Worm (Caenorhabditis elegans) whole organism, late embryonic: Measurements from ENCODE around the gene F54H5.3.

Experiments
- ama-1 ChIP-seq: fragments of 150-350 bp; optimal IDR thresholded peaks from 2 replicates; lab custom pipeline; 2014
- ceh-6 ChIP-seq: fragments of 200-800 bp; sonication (Bioruptor generic); optimal IDR thresholded peaks from 2 replicates; lab custom pipeline; 2018; ENCODE audit warnings: mild to moderate bottlenecking, missing genetic modification characterization, missing compliant biosample characterization
- eyg-1 ChIP-seq: sonication (generic microtip); optimal IDR thresholded peaks from 2 replicates; lab custom pipeline; 2016; ENCODE audit warnings: missing genotype, missing genetic modification characterization, missing compliant biosample characterization
- fkh-10 ChIP-seq: fragments of 150-350 bp; optimal IDR thresholded peaks from 2 replicates; lab custom pipeline; 2014; ENCODE audit warnings: missing biosample characterization, missing genetic modification reagents, missing genetic modification characterization
- hlh-6 ChIP-seq: sonication (generic microtip); optimal IDR thresholded peaks from 2 replicates; lab custom pipeline; 2016; ENCODE audit warnings: missing genotype, missing genetic modification characterization, missing compliant biosample characterization
- pax-1 ChIP-seq: fragments of 150-350 bp; optimal IDR thresholded peaks from 2 replicates; lab custom pipeline; 2014; ENCODE audit warnings: missing biosample characterization, missing genetic modification characterization
- pqm-1 ChIP-seq: sonication (generic microtip); optimal IDR thresholded peaks from 2 replicates; lab custom pipeline; 2016; ENCODE audit warnings: missing genetic modification characterization, missing compliant biosample characterization
- sox-4 ChIP-seq: sonication (generic microtip); optimal IDR thresholded peaks from 2 replicates; lab custom pipeline; 2017; ENCODE audit warnings: mild to moderate bottlenecking, missing genetic modification characterization, inconsistent platforms, missing compliant biosample characterization

DNA sequence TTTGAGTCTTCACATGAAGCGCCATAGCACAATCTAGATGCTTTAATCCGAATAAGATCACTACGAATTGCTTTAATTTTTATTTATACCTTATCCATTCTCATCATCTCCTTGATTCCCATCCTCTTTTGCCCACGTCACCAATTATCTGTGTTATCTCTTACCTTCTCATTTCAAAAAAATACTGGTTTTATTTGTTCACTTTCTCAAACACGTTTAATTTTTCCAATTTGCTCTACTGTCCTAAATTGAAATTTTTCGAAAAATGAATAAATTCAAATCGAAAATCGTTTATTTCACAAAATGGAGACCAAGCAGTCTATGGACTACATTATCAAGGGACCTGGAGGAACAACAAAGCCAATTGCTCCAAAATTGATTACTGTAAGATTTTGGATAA lies at the start of gene F54H5.3:
- no peak for TF ChIP-seq fkh-10 (GFP tag; lab: Kevin White, UChicago)
- no peak for TF ChIP-seq ama-1 (lab: Kevin White, UChicago)
- no peak for TF ChIP-seq pqm-1
- TF ChIP-seq eyg-1 (tag; lab: Kevin White, UChicago): no peak
- TF ChIP-seq sox-4: no peak
- TF ChIP-seq ceh-6 (GFP tag; lab: Kevin White, UChicago): no peak
- TF ChIP-seq hlh-6 (tag; lab: Kevin White, UChicago): no peak
- no peak for TF ChIP-seq pax-1
